Fruit fly (Drosophila melanogaster): ENCODE measurements around the gene CG31522.

Gene CG31522

dm6 chr3R:4394117-4394516, 68.6 kb downstream of the CG31522 start, which contains the start of gene CG34112 (continued):
- TF ChIP-seq fd85E (GFP tag; optimal IDR thresholded peaks at IDR 0.05): no peak
- TF ChIP-seq CG6854 (GFP tag; optimal IDR thresholded peaks at IDR 0.05): peak; percentile 47
- peak; percentile 6 for TF ChIP-seq achi (GFP tag; optimal IDR thresholded peaks at IDR 0.05)
